Fruit fly (Drosophila melanogaster): ENCODE data around the gene CG17065.
A peak's percentile ranks its signal among the peaks of the same experiment; 100 is the strongest.
"Not testable (repeated sequence)": the region's sequence is repeated elsewhere in the genome, so short reads cannot be mapped to it uniquely, and the experiment has no call there.

CG17065 gene

DNA sequence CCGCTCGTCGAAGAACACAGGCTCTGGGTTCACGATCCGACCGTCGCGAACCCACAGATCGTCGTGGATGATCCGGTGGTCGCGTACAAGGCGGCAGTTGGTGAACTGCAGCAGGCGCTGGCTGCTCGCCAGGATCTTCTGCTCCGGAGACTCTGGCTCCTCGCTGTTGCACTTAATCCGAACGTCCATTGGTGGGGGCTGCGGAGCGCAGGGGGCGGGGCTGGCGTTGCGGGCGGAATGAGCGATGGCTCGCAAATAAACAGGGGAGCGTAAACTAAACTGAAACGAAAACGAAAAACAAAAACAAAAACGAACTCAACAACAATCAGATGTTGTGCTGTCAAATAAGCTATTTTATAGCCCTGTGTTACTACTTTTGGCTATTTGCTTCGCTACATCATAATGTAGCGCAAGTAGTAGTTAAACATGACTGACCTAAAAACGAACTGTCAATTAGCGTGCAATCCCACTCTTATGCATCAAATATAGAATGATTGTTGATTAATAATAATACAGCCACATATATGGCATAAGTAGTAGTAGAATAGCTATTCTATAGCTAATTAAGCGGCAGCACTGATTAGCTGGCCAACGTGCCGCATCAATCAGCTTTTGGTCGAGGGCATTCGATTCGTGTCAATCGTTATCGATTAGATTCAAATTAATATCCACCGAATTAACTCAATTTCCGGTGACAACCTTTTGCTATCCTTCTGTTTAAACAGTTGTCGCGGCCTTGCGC lies at the start of gene CG17065 (continued):
- peak; percentile 12 for TF ChIP-seq CG3919 (GFP tag; optimal IDR thresholded peaks at IDR 0.05)
- TF ChIP-seq CG8632 (GFP tag; optimal IDR thresholded peaks at IDR 0.05): no peak
- no peak for TF ChIP-seq CG6276 (GFP tag; optimal IDR thresholded peaks at IDR 0.05)
- TF ChIP-seq vri (GFP tag; optimal IDR thresholded peaks at IDR 0.05): no peak
- TF ChIP-seq CG11294 (GFP tag; IDR thresholded peaks at IDR 0.05): no peak
- TF ChIP-seq Sox14 (GFP tag; optimal IDR thresholded peaks at IDR 0.05): peak; percentile 39
- TF ChIP-seq Gug (GFP tag; IDR thresholded peaks at IDR 0.05): no peak
- TF ChIP-seq acj6 (GFP tag; optimal IDR thresholded peaks at IDR 0.05): peak; percentile 1
- TF ChIP-seq CG7368 (GFP tag; optimal IDR thresholded peaks at IDR 0.05): no peak

DNA sequence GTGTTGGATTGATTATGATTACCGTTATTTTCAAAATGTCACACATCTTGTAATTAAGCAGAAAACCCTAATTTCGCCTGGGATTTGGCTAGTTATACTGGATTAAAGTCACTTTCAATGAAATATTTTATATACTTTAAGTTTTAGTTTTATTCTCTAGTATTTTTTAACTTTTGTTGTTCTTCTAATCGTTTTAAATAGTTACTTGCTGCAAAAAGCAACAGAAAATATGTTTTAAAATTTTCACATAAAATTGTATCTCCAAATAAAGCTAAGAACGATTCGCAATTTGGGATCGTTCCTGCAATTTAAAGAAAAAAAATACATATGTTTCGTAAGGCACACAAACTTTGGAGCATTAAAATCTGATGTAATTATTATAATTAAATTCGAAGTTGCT lies 12.7 kb upstream of the CG17065 start, which contains the start of gene Inx6:
TSS of gene Inx6 (minus strand) at position 101 of the 400 bp plus-strand sequence.
- TF ChIP-seq CG7368 (GFP tag; optimal IDR thresholded peaks at IDR 0.05) (no peak), Lpt (GFP tag; optimal IDR thresholded peaks at IDR 0.05) (no peak), CG32006 (GFP tag; optimal IDR thresholded peaks at IDR 0.05) (no peak), CG6163 (GFP tag; IDR thresholded peaks at IDR 0.05) (no peak), CG15336 (GFP tag; IDR thresholded peaks at IDR 0.05) (no peak)

DNA sequence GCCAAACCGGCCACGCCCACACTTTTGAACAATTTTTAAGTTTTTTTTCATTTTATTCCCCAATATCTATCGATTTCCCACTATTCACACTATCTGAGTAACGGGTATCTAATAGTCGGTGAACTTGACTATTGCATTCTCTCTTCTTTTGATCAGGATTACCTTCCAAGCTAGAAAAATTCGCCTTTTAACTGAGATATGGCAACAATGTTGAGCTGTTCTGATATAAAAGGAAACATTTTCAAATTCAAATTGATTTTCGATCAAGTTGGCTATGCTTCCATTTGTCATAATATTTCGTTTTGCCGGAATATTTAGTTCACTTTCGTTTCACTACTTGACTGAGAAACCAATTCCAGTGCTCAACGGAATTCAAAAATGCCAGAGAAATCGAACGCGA lies 1.9 kb upstream of the CG17065 start, which contains the start of gene CG42577:
TSS of gene CG42577 (plus strand) at position 301 of the 400 bp plus-strand sequence.
- TF ChIP-seq Eip75B (GFP tag; optimal IDR thresholded peaks at IDR 0.05); CG11294 (GFP tag; IDR thresholded peaks at IDR 0.05); CG6854 (GFP tag; optimal IDR thresholded peaks at IDR 0.05): not testable (repeated sequence)

DNA sequence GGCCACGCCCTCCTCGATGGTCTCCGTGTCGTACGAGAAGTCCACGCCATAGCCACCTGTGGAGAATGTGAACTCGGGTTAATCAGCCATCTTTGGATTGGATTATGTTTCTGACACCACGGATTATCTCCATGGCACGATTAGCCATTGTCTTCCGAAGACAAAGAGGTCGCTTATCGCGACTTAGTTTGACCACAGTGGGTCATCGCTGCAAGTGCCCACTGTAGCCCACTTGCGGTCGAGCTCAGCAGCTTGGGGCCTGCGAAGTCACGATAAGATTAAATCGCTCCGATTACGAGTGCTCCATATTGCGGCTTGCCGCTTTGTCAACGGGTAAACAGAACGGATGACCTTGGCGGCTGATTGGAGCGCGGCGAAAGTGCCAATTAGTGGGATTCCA lies 1.0 kb downstream of the CG17065 start:
- no peak for TF ChIP-seq CG11294 (GFP tag; IDR thresholded peaks at IDR 0.05)
- no peak for TF ChIP-seq CG6792 (GFP tag; optimal IDR thresholded peaks at IDR 0.05)
- no peak for TF ChIP-seq salr (GFP tag; optimal IDR thresholded peaks at IDR 0.05)
- TF ChIP-seq Sox14 (GFP tag; optimal IDR thresholded peaks at IDR 0.05): peak; percentile 29
- peak; percentile 19 for TF ChIP-seq vri (GFP tag; optimal IDR thresholded peaks at IDR 0.05)
- no peak for TF ChIP-seq CG4318 (GFP tag; optimal IDR thresholded peaks at IDR 0.05)
- TF ChIP-seq svp (GFP tag): peak; percentile 80

DNA sequence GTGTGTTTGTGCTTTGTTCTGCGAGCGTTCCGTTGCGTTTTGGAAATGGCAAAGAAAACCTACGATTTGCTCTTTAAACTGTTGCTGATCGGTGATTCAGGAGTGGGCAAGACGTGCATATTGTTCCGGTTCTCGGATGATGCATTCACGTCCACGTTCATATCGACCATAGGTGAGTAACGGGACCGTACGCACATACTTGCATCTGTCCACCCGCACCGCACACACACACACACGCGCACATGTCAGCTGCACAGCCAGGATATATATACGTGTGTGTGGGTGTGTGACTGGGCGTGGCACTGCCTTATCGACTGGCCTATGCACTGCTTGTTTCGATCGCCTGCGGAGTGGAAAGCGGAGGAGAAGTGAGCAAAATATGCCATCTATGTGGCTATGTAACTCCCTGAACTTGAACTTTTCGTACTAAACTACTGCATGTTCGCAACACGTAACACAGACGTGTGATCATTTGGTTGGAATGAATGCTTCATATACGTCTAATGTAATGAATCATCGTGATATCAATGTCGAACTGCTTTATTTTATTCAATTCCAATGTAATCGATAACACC lies 5.3 kb downstream of the CG17065 start:
- TF ChIP-seq Eip78C (GFP tag) (peak; percentile 19), CG1621 (tag; optimal IDR thresholded peaks at IDR 0.05) (peak; percentile 31), vri (GFP tag; optimal IDR thresholded peaks at IDR 0.05) (peak; percentile 43), Ets96B (tag; optimal IDR thresholded peaks at IDR 0.05) (no peak), fd59A (GFP tag; optimal IDR thresholded peaks at IDR 0.05) (no peak), ss (GFP tag; optimal IDR thresholded peaks at IDR 0.05) (peak in 1 of 2 experiments; percentile 2), Sox14 (GFP tag; optimal IDR thresholded peaks at IDR 0.05) (peak; percentile 12), Eip93F (GFP tag; optimal IDR thresholded peaks at IDR 0.05) (no peak), acj6 (GFP tag; optimal IDR thresholded peaks at IDR 0.05) (no peak)

DNA sequence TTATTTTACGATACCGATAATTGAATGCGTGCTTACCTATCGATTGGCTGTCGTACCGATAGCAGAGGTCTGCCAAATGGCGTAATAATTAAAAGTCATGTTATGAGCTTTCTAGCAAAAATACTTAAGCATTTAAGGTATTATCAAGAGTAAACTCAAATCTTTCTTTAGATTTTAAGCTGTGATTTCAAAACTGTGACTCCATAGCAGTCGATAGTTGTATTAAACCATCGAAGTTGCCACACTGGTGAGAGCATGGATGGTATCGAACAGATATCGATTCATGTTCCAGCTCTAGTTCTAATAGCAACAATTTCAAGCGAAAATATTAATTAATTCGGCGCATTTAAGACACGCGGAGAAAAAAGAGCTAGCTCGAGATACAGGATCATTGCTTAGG lies 5.9 kb downstream of the CG17065 start, which contains the start of the genes CG17068 and Rab10:
TSS of gene CG17068 (minus strand) at position 25 of the 400 bp plus-strand sequence.
TSS of gene Rab10 (plus strand) at position 270 of the 400 bp plus-strand sequence.
- TF ChIP-seq eg (GFP tag; IDR thresholded peaks at IDR 0.05) (no peak), OdsH (GFP tag; optimal IDR thresholded peaks at IDR 0.05) (no peak), Hr39 (GFP tag; optimal IDR thresholded peaks at IDR 0.05) (peak; percentile 10), achi (GFP tag; optimal IDR thresholded peaks at IDR 0.05) (peak; percentile 4), Sox15 (GFP tag; optimal IDR thresholded peaks at IDR 0.05) (no peak), CG6792 (GFP tag; optimal IDR thresholded peaks at IDR 0.05) (no peak), Met (GFP tag; optimal IDR thresholded peaks at IDR 0.05) (peak; percentile 4), Smox (GFP tag; optimal IDR thresholded peaks at IDR 0.05) (no peak), dsx (GFP tag; optimal IDR thresholded peaks at IDR 0.05; ENCODE audit: poor library complexity, severe bottlenecking) (no peak), CG3919 (GFP tag; optimal IDR thresholded peaks at IDR 0.05) (no peak), esn (GFP tag; optimal IDR thresholded peaks at IDR 0.05) (peak; percentile 13), dac (GFP tag; optimal IDR thresholded peaks at IDR 0.05) (no peak), svp (GFP tag) (no peak), CG8319 (GFP tag; optimal IDR thresholded peaks at IDR 0.05) (no peak), CG16779 (tag; optimal IDR thresholded peaks at IDR 0.05) (no peak), CG11902 (GFP tag; optimal IDR thresholded peaks at IDR 0.05) (no peak), topi (GFP tag; optimal IDR thresholded peaks at IDR 0.05) (no peak), Ets21C (GFP tag; optimal IDR thresholded peaks at IDR 0.05) (no peak), Eip78C (GFP tag) (peak; percentile 58), CG1621 (tag; optimal IDR thresholded peaks at IDR 0.05) (no peak), ss (GFP tag; optimal IDR thresholded peaks at IDR 0.05) (no peak)
